Worm (Caenorhabditis elegans): Measurements from ENCODE around the gene fbxb-96.
A peak's percentile ranks its signal among the peaks of the same experiment; 100 is the strongest.

fbxb-96 gene

DNA sequence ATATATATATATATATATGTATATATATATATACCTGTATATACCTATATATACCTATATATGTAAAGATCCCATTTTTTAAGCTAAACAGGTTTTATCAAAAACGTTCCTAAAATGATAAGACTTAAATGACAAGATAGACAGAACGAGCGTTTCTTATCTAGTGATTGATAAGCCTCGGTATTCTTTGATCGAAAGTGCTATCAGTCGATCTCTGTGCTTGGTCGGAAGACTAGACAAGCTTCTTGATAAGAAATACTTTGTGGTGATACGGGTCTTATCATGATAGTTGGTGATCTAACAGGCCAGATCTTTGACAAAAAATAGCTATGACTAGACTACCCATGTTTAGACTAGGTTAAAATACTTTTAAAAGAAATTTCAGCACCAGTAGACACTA is 1.5 kb upstream of the fbxb-96 start:
- TF ChIP-seq lsy-2 (tag; optimal IDR thresholded peaks at IDR 0.05) (peak in 1 of 2 experiments; percentile 34), pax-3 (tag; optimal IDR thresholded peaks at IDR 0.05) (peak; percentile 30), efl-1 (optimal IDR thresholded peaks at IDR 0.05) (no peak), efl-1 (GFP tag; optimal IDR thresholded peaks at IDR 0.05 in 1 of 2) (peak in 1 of 2 experiments; percentile 35), jun-1 (tag; optimal IDR thresholded peaks at IDR 0.05) (peak; percentile 92), ces-1 (GFP tag; optimal IDR thresholded peaks at IDR 0.05) (no peak), ceh-82 (tag; optimal IDR thresholded peaks at IDR 0.05) (no peak), nhr-90 (tag; optimal IDR thresholded peaks at IDR 0.05; ENCODE audit: poor library complexity) (peak; percentile 48), elt-3 (tag; optimal IDR thresholded peaks at IDR 0.05) (peak in 2 of 6 experiments; percentile 68 to 69), lin-14 (GFP tag; optimal IDR thresholded peaks at IDR 0.05) (peak; percentile 68), elt-2 (tag; optimal IDR thresholded peaks at IDR 0.05) (peak; percentile 100), efl-3 (GFP tag; optimal IDR thresholded peaks at IDR 0.05) (no peak), skn-1 (tag; optimal IDR thresholded peaks at IDR 0.05) (no peak), tlp-1 (tag; optimal IDR thresholded peaks at IDR 0.05) (peak; percentile 84), nhr-20 (tag; optimal IDR thresholded peaks at IDR 0.05) (peak; percentile 58), irx-1 (tag; optimal IDR thresholded peaks at IDR 0.05) (no peak), pqm-1 (tag; optimal IDR thresholded peaks at IDR 0.05) (peak; percentile 92), ceh-88 (GFP tag; IDR thresholded peaks at IDR 0.05) (no peak), lin-35 (GFP tag; optimal IDR thresholded peaks at IDR 0.05) (peak in 1 of 2 experiments; percentile 40), nhr-76 (tag; optimal IDR thresholded peaks at IDR 0.05) (no peak), sptf-1 (tag; optimal IDR thresholded peaks at IDR 0.05) (no peak), nhr-11 (tag; optimal IDR thresholded peaks at IDR 0.05) (no peak), mdl-1 (tag; optimal IDR thresholded peaks at IDR 0.05) (peak in 1 of 2 experiments; percentile 7), lin-15B (tag; optimal IDR thresholded peaks at IDR 0.05) (no peak), nhr-19 (GFP tag; conservative IDR thresholded peaks at IDR 0.05) (peak; percentile 43; the same call in 1 of the 2 replicates), blmp-1 (tag; optimal IDR thresholded peaks at IDR 0.05) (peak; percentile 40)

DNA sequence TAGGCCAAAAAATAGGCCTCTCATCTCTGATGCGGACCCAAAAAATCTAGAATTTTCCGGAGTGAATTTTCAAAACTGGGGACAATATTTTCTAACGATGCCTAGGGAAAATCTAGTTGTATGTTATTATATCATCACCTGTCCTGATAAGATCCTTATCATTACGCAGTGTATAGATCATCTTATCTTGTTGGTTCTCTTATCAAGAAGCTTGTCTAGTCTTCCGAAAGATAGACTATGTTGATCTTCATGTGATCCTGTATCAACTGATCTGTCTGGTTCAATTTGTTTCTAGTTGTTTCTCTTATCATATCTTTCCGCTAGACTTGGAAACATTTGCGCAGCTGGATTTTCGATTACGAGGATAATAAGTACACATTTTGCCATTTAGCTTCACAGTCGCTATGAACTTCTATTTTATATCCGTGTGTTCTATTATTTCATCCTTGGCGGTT is 668 bp upstream of the fbxb-96 start, which contains the start of gene C52E2.3:
Gene C52E2.3, plus strand, starts transcription at position 405 of the 455 bp plus-strand sequence.
- TF ChIP-seq elt-2 (tag; optimal IDR thresholded peaks at IDR 0.05) (peak; percentile 81), blmp-1 (tag; optimal IDR thresholded peaks at IDR 0.05) (peak; percentile 26), pax-3 (tag; optimal IDR thresholded peaks at IDR 0.05) (no peak), nhr-47 (tag; optimal IDR thresholded peaks at IDR 0.05) (no peak), elt-3 (tag; optimal IDR thresholded peaks at IDR 0.05) (peak in 5 of 6 experiments; percentile 56 to 80 (median 70)), lin-14 (GFP tag; optimal IDR thresholded peaks at IDR 0.05) (no peak)

DNA sequence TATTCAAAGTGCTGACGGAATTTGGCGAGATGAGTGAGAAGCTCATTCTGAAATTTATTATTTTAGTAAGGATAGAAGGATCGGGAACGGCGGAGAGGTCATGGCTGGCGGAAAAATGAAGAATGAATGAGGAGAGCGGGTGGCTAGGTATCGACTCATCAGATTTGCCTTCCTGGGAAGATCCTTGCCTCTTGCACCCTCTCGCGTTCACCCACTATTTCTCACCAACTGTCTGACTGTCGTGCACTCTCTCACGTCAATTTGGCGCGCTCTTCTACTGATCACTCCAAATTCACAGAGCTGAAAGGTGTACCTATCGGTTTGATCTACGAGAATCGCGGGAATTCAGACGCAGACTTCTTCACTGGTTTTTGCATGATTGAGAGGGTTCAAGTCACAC is 2.1 kb downstream of the fbxb-96 start, which contains the start of gene fbxb-97:
Gene fbxb-97, minus strand, starts transcription at position 53 of the 400 bp plus-strand sequence.
- peak in 1 of 2 experiments; percentile 48 for TF ChIP-seq efl-1 (optimal IDR thresholded peaks at IDR 0.05)
- TF ChIP-seq efl-1 (GFP tag; optimal IDR thresholded peaks at IDR 0.05 in 1 of 2): no peak
- no peak for TF ChIP-seq mep-1 (tag; optimal IDR thresholded peaks at IDR 0.05)

DNA sequence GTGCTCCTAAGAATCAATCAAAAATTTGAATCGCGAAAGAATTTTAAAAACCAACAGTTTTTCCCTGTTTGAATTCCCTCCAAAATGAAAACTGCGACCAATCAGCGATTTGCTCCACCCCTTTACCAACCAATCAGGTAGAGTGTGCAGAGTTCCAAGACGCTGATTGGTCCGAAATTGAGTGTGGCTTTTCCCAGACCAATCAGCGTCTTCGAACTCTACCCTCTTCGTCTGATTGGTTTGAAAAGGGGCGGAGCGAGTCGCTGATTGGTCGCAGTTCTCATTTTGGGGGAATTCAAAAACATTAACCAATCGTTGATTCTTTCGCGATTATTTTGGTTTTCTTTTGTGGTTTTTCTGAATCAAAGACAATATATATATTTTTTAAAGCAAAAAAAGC is 5.6 kb downstream of the fbxb-96 start:
- TF ChIP-seq lin-15B (tag; optimal IDR thresholded peaks at IDR 0.05): no peak
- TF ChIP-seq elt-2 (tag; optimal IDR thresholded peaks at IDR 0.05): no peak
- no peak for TF ChIP-seq lin-39 (tag; optimal IDR thresholded peaks at IDR 0.05)
- TF ChIP-seq fkh-8 (tag; optimal IDR thresholded peaks at IDR 0.05): no peak
- TF ChIP-seq C04F5.9 (tag; optimal IDR thresholded peaks at IDR 0.05): no peak
- no peak for TF ChIP-seq ztf-11 (tag; optimal IDR thresholded peaks at IDR 0.05)

DNA sequence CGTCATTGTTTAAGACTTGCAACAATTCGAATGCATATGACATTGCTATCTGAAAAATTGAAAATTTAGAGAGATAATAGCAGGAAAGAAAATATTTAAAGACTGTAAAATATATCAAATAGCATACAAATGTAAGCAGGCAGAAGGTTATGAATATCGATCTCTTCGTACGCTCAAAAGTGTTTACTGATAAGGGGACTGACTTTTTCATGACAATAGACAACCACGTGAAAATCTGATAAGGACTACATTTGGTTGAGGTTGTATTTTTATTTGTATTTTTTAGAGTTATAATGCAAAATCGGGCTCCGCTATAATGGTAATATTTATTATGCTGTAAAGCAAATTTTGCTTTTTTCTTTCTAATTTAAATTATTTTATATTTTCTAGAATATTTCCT is 7.3 kb downstream of the fbxb-96 start, which contains the start of the genes C52E2.5 and C52E2.4:
Gene C52E2.5, minus strand, starts transcription at position 43 of the 400 bp plus-strand sequence.
Gene C52E2.4, plus strand, starts transcription at position 252 of the 400 bp plus-strand sequence.
- no peak for TF ChIP-seq grh-1 (GFP tag; IDR thresholded peaks at IDR 0.05)
- TF ChIP-seq xbp-1 (tag; optimal IDR thresholded peaks at IDR 0.05): no peak
- no peak for TF ChIP-seq nhr-85 (tag)
- peak; percentile 96 for TF ChIP-seq elt-2 (tag; optimal IDR thresholded peaks at IDR 0.05)
- TF ChIP-seq C04F5.9 (tag; optimal IDR thresholded peaks at IDR 0.05): no peak
- no peak for TF ChIP-seq efl-1 (optimal IDR thresholded peaks at IDR 0.05)
- TF ChIP-seq efl-1 (GFP tag; optimal IDR thresholded peaks at IDR 0.05 in 1 of 2): peak in 1 of 2 experiments; percentile 16
- TF ChIP-seq tlp-1 (tag; optimal IDR thresholded peaks at IDR 0.05): peak; percentile 45
- no peak for TF ChIP-seq elt-3 (tag; optimal IDR thresholded peaks at IDR 0.05)
- TF ChIP-seq pqm-1 (tag; optimal IDR thresholded peaks at IDR 0.05): peak; percentile 16
- no peak for TF ChIP-seq isw-1 (GFP tag; IDR thresholded peaks at IDR 0.05)
- TF ChIP-seq mdl-1 (tag; optimal IDR thresholded peaks at IDR 0.05): no peak
- no peak for TF ChIP-seq aly-2 (tag; optimal IDR thresholded peaks at IDR 0.05)
- TF ChIP-seq rnt-1 (tag; optimal IDR thresholded peaks at IDR 0.05): no peak
- TF ChIP-seq snu-23 (GFP tag; optimal IDR thresholded peaks at IDR 0.05): no peak
- TF ChIP-seq nhr-19 (GFP tag; conservative IDR thresholded peaks at IDR 0.05): no peak
- no peak for TF ChIP-seq alr-1 (tag; optimal IDR thresholded peaks at IDR 0.05; ENCODE audit: borderline replicate concordance)
- TF ChIP-seq hpl-2 (GFP tag; optimal IDR thresholded peaks at IDR 0.05): no peak
- TF ChIP-seq jun-1 (tag; optimal IDR thresholded peaks at IDR 0.05): no peak
- no peak for TF ChIP-seq irx-1 (tag; optimal IDR thresholded peaks at IDR 0.05)
- no peak for TF ChIP-seq ztf-11 (tag; optimal IDR thresholded peaks at IDR 0.05)
- no peak for TF ChIP-seq ceh-63 (GFP tag; optimal IDR thresholded peaks at IDR 0.05)
- no peak for TF ChIP-seq skn-1 (tag; optimal IDR thresholded peaks at IDR 0.05)

All from whole organism, L1 larva.